Worm (Caenorhabditis elegans): ENCODE measurements around the gene tag-30.

DNA sequence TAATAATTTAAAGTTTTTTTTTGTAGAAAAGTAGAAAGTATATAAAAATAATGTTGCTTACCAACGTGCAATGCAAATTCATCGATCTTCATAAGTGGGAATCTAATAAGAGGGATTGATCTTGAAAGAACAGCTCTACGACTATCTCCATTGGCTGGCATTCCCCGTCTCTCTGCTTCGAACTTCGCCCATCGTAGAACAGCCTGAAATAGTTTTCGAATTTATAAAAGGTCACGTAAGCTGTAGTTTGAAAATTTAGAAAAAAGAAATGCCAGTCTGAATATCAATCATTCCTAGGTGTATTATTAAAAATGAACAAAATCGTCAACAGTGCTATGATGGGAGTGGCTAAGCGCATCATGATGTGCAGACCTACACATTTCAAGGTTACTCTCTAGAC lies 3.1 kb downstream of the tag-30 start, which contains the start of gene F38H4.5:
- no peak for TF ChIP-seq nhr-28 (tag; optimal IDR thresholded peaks at IDR 0.05)
- TF ChIP-seq lin-1 (GFP tag; IDR thresholded peaks at IDR 0.05) = no peak
- TF ChIP-seq lin-38 (GFP tag; IDR thresholded peaks at IDR 0.05) = no peak
- no peak for TF ChIP-seq nhr-76 (tag; optimal IDR thresholded peaks at IDR 0.05)
- TF ChIP-seq dpl-1 (GFP tag; optimal IDR thresholded peaks at IDR 0.05) = no peak
- TF ChIP-seq gei-8 (GFP tag; optimal IDR thresholded peaks at IDR 0.05) = no peak
- no peak for TF ChIP-seq dve-1 (tag; optimal IDR thresholded peaks at IDR 0.05; ENCODE audit: insufficient read depth)
- no peak for TF ChIP-seq unc-62 (GFP tag; optimal IDR thresholded peaks at IDR 0.05 in 1 of 2)
- no peak for TF ChIP-seq unc-62 (tag; optimal IDR thresholded peaks at IDR 0.05)
- no peak for TF ChIP-seq aly-2 (tag; optimal IDR thresholded peaks at IDR 0.05)
- no peak for TF ChIP-seq R02D3.7 (tag; optimal IDR thresholded peaks at IDR 0.05)
- no peak for TF ChIP-seq ceh-62 (tag; optimal IDR thresholded peaks at IDR 0.05)
- TF ChIP-seq daf-12 (tag; optimal IDR thresholded peaks at IDR 0.05) = no peak
- TF ChIP-seq F44E2.7 (GFP tag; IDR thresholded peaks at IDR 0.05) = no peak
